Fruit fly (Drosophila melanogaster): Measurements from ENCODE around the gene CG14712.

The CG14712 gene

dm6 chr3R:11673955-11674663 is 45.5 kb downstream of the CG14712 start, which contains the start of gene CG14715 (continued):
- TF ChIP-seq woc (GFP tag; optimal IDR thresholded peaks at IDR 0.05) (peak; percentile 27), CG32264 (GFP tag; optimal IDR thresholded peaks at IDR 0.05) (no peak), br (GFP tag; optimal IDR thresholded peaks at IDR 0.05) (no peak)

dm6 chr3R:11678016-11678415 is 49.5 kb downstream of the CG14712 start, which contains the start of gene CG18476:
TSS of gene CG18476 (minus strand) at chr3R:11678116.
- TF ChIP-seq foxo (GFP tag; optimal IDR thresholded peaks at IDR 0.05) (peak; percentile 21 to 86), Mio (GFP tag; optimal IDR thresholded peaks at IDR 0.05) (peak; percentile 36), Rel (GFP tag; optimal IDR thresholded peaks at IDR 0.05) (no peak), Rel (tag; optimal IDR thresholded peaks at IDR 0.05) (peak; percentile 77), Hnf4 (GFP tag; optimal IDR thresholded peaks at IDR 0.05) (peak; percentile 88), Dfd (GFP tag; optimal IDR thresholded peaks at IDR 0.05) (no peak), CG9705 (GFP tag; optimal IDR thresholded peaks at IDR 0.05) (peak; percentile 67), sv (GFP tag; optimal IDR thresholded peaks at IDR 0.05) (peak; percentile 81), pan (optimal IDR thresholded peaks at IDR 0.05) (no peak), HLH106 (tag; optimal IDR thresholded peaks at IDR 0.05) (peak; percentile 97), fru (GFP tag; optimal IDR thresholded peaks at IDR 0.05) (peak; percentile 55), woc (GFP tag; optimal IDR thresholded peaks at IDR 0.05) (peak; percentile 74), dl (GFP tag; optimal IDR thresholded peaks at IDR 0.05; ENCODE audit: insufficient read depth in 1 of 2, partially characterized antibody in 2 of 2) (no peak), dmrt93B (GFP tag; optimal IDR thresholded peaks at IDR 0.05) (peak; percentile 86), h (GFP tag; optimal IDR thresholded peaks at IDR 0.05) (peak; percentile 89), psq (GFP tag; optimal IDR thresholded peaks at IDR 0.05) (peak; percentile 73), usp (GFP tag; optimal IDR thresholded peaks at IDR 0.05) (no peak), br (GFP tag; optimal IDR thresholded peaks at IDR 0.05) (peak; percentile 75), OdsH (GFP tag; optimal IDR thresholded peaks at IDR 0.05) (peak; percentile 81), N (GFP tag; optimal IDR thresholded peaks at IDR 0.05) (no peak), jim (GFP tag; optimal IDR thresholded peaks at IDR 0.05) (no peak), dsf (GFP tag; optimal IDR thresholded peaks at IDR 0.05; ENCODE audit: borderline replicate concordance) (peak; percentile 71), ey (GFP tag; optimal IDR thresholded peaks at IDR 0.05) (peak; percentile 80), Jra (GFP tag; optimal IDR thresholded peaks at IDR 0.05) (peak; percentile 77), tai (GFP tag; optimal IDR thresholded peaks at IDR 0.05) (no peak), lola (GFP tag; optimal IDR thresholded peaks at IDR 0.05) (no peak), Sp1 (GFP tag; optimal IDR thresholded peaks at IDR 0.05) (peak; percentile 92), GATAd (GFP tag; optimal IDR thresholded peaks at IDR 0.05) (peak; percentile 33), rgr (GFP tag; optimal IDR thresholded peaks at IDR 0.05) (peak; percentile 92), Vsx2 (GFP tag; optimal IDR thresholded peaks at IDR 0.05; ENCODE audit: partially characterized antibody) (no peak)

dm6 chr3R:11679513-11679912 is 51.0 kb downstream of the CG14712 start, which contains the start of the genes Taf12 and Ho:
TSS of gene Taf12 (minus strand) at chr3R:11679690.
TSS of gene Ho (plus strand) at chr3R:11679743.
- no peak for TF ChIP-seq N (GFP tag; optimal IDR thresholded peaks at IDR 0.05)
- TF ChIP-seq CG9705 (GFP tag; optimal IDR thresholded peaks at IDR 0.05) = no peak
- peak; percentile 36 for TF ChIP-seq h (GFP tag; optimal IDR thresholded peaks at IDR 0.05)
- peak; percentile 28 for TF ChIP-seq Hr83 (GFP tag; optimal IDR thresholded peaks at IDR 0.05; ENCODE audit: poor library complexity, severe bottlenecking)
- peak; percentile 44 for TF ChIP-seq Hnf4 (GFP tag; optimal IDR thresholded peaks at IDR 0.05)
- no peak for TF ChIP-seq fru (GFP tag; optimal IDR thresholded peaks at IDR 0.05)
- TF ChIP-seq Jra (GFP tag; optimal IDR thresholded peaks at IDR 0.05) = peak; percentile 46
- TF ChIP-seq CG32264 (GFP tag; optimal IDR thresholded peaks at IDR 0.05) = no peak
- no peak for TF ChIP-seq Rel (GFP tag; optimal IDR thresholded peaks at IDR 0.05)
- peak; percentile 64 for TF ChIP-seq Rel (tag; optimal IDR thresholded peaks at IDR 0.05)
- TF ChIP-seq Hr78 (GFP tag; optimal IDR thresholded peaks at IDR 0.05) = no peak
- no peak for TF ChIP-seq Abd-B (GFP tag; optimal IDR thresholded peaks at IDR 0.05)
- TF ChIP-seq dl (GFP tag; optimal IDR thresholded peaks at IDR 0.05; ENCODE audit: insufficient read depth in 1 of 2, partially characterized antibody in 2 of 2) = no peak
- no peak for TF ChIP-seq Mio (GFP tag; optimal IDR thresholded peaks at IDR 0.05)
- no peak for TF ChIP-seq CrebA (GFP tag; optimal IDR thresholded peaks at IDR 0.05; ENCODE audit: borderline replicate concordance)
- no peak for TF ChIP-seq pan (optimal IDR thresholded peaks at IDR 0.05)
- no peak for TF ChIP-seq usp (GFP tag; optimal IDR thresholded peaks at IDR 0.05)
- TF ChIP-seq sv (GFP tag; optimal IDR thresholded peaks at IDR 0.05) = no peak
- no peak for TF ChIP-seq tai (GFP tag; optimal IDR thresholded peaks at IDR 0.05)
- TF ChIP-seq Dif (GFP tag; optimal IDR thresholded peaks at IDR 0.05; ENCODE audit: partially characterized antibody) = no peak
- TF ChIP-seq dmrt93B (GFP tag; optimal IDR thresholded peaks at IDR 0.05) = no peak
- TF ChIP-seq GATAd (GFP tag; optimal IDR thresholded peaks at IDR 0.05) = no peak
- TF ChIP-seq Dfd (GFP tag; optimal IDR thresholded peaks at IDR 0.05) = no peak
- TF ChIP-seq OdsH (GFP tag; optimal IDR thresholded peaks at IDR 0.05) = peak; percentile 24
- no peak for TF ChIP-seq Vsx2 (GFP tag; optimal IDR thresholded peaks at IDR 0.05; ENCODE audit: partially characterized antibody)
- TF ChIP-seq brk (GFP tag; optimal IDR thresholded peaks at IDR 0.05) = no peak
- peak; percentile 0 for TF ChIP-seq ey (GFP tag; optimal IDR thresholded peaks at IDR 0.05)
- no peak for TF ChIP-seq lola (GFP tag; optimal IDR thresholded peaks at IDR 0.05)
- no peak for TF ChIP-seq Myc (optimal IDR thresholded peaks at IDR 0.05)
- TF ChIP-seq rgr (GFP tag; optimal IDR thresholded peaks at IDR 0.05) = peak; percentile 29
- TF ChIP-seq woc (GFP tag; optimal IDR thresholded peaks at IDR 0.05) = no peak
- no peak for TF ChIP-seq br (GFP tag; optimal IDR thresholded peaks at IDR 0.05)
- no peak for TF ChIP-seq foxo (GFP tag; optimal IDR thresholded peaks at IDR 0.05)
- no peak for TF ChIP-seq HLH106 (tag; optimal IDR thresholded peaks at IDR 0.05)
- no peak for TF ChIP-seq sage (GFP tag; optimal IDR thresholded peaks at IDR 0.05)
- TF ChIP-seq jim (GFP tag; optimal IDR thresholded peaks at IDR 0.05) = no peak
- peak; percentile 40 for TF ChIP-seq Sp1 (GFP tag; optimal IDR thresholded peaks at IDR 0.05)
- no peak for TF ChIP-seq dsf (GFP tag; optimal IDR thresholded peaks at IDR 0.05; ENCODE audit: borderline replicate concordance)
- peak; percentile 23 for TF ChIP-seq psq (GFP tag; optimal IDR thresholded peaks at IDR 0.05)
